Fruit fly (Drosophila melanogaster): ENCODE measurements around the gene aos.

DNA sequence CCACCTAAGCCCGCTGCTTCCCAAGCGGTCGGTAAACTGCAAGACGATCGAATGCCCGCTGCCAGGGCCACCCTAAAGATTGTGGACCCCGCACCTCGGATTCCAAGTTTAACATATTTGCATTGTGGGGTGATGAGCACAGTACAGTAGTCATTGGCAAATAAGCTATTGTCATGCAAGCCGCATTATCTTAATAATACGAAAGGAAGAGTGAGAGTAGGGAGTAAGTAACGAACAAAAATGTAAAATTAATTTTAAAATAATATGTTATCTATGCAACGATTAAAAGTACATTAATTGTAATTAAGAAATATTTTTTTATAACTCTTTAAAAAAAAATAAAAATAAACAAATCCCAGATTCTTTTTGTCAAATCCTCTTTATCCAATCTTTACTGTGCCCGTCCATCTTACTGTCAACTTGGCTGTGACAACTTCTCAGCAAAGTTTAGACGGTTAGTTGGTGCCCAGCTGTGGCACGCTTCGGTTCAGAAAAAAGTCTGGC, 13.8 kb upstream of the aos start, which contains the start of gene st:
- TF ChIP-seq CG15710 (tag; optimal IDR thresholded peaks at IDR 0.05) (no peak), EcR (GFP tag; optimal IDR thresholded peaks at IDR 0.05) (no peak), rn (GFP tag; IDR thresholded peaks at IDR 0.05) (no peak), Pif1A (GFP tag; optimal IDR thresholded peaks at IDR 0.05) (no peak), CG4496 (GFP tag; IDR thresholded peaks at IDR 0.05) (no peak), fd96Ca (GFP tag; IDR thresholded peaks at IDR 0.05) (no peak), D1 (tag; optimal IDR thresholded peaks at IDR 0.05) (no peak), CG8159 (tag; optimal IDR thresholded peaks at IDR 0.05) (peak; percentile 55), CG8301 (tag; optimal IDR thresholded peaks at IDR 0.05) (no peak), CG13204 (GFP tag; optimal IDR thresholded peaks at IDR 0.05) (no peak), Snoo (tag; optimal IDR thresholded peaks at IDR 0.05) (no peak), Pif1B (GFP tag; optimal IDR thresholded peaks at IDR 0.05) (no peak), CG14655 (GFP tag; optimal IDR thresholded peaks at IDR 0.05) (peak; percentile 44)

Data from whole organism, pupa.